Fruit fly (Drosophila melanogaster) whole organism, larva: ENCODE results near the gene dsx-c73A.

Source experiments
- noc ChIP-seq: fragments of 200-800 bp; sonication (Bioruptor generic); optimal IDR thresholded peaks from 3 replicates; lab custom pipeline; 2019; ENCODE audit warnings: missing biosample characterization, mild to moderate bottlenecking, missing genetic modification characterization, moderate library complexity

The dsx-c73A gene

DNA sequence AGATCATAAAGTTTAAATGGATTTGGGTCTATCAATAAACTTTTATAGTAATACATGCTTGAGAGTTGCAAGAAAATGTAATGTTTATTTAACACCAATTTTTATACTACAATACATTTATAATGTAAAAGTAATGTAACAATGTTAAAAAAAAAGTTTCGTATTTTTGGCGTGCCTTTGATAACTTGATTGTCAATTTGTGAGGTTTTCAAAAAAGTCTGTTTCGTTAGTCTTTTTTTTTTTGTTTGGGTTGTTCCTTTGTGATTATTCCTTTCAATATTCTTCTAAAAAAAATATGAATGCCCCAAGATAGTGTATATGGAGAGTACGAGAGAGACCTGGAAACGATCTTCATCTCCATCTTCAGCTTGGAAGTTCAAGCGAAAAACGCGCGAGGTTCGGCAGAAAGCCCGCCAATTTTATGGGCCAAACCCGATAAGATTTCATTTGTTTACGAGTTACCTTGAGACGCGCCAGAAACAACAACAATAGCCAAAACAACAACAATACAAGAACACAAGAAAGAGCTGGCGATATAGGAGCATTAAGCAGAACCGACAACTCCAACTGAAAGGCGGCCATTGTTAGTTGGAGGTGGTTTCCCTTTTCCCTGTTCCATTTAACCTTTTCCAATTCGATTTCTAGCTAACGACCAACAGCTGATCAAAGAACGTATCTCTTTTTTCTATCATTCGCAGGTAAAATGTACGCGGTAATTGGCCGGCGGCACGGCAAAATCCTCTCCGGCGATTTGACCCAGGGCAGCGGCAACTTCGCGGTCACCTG lies 33.2 kb upstream of the dsx-c73A start:
- TF ChIP-seq noc (tag; lab: Kevin White, UChicago) = no peak

DNA sequence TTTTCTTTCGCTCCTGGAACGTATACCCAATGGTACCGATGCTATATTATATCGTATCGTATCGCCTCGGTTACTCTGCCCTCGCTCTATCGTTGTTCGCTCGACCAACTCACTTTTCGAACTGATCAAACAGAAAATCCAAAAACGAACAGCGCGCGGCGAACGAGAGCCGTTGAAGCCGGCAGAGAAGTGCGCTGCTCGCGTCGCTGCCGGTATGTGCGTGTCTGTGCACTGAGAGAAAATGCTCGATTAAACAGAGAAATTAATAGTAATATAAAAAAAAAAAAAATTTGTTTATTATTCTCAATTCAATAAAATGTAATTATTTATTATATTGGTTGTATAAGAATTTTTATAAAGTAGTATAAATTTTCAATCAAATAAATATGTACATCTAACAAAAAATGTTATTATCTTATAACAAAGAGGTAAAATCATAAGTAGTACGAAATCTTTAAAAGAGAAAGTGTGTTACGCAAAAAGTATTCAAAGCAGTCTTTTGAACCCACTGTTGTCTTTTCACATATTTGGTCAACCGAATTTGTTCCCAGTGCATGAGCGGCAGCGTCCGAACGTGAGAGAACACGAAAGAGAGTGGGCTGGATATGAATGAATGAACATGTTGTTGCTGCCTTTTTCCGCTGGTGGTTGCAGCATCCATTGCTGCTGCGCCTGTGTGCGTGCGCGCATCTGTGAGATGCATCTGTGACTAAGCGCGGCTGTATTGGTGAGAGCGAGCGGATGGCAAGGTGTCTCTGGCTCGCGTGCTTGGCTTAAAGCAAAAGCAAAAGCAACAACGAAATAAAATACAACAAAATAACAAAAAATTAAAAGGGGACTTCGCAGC lies 32.0 kb upstream of the dsx-c73A start, which contains the start of gene aos:
Gene aos, minus strand, starts transcription at position 127 of the 847 bp plus-strand sequence.
- peak; percentile 66 for TF ChIP-seq noc (tag; lab: Kevin White, UChicago)

DNA sequence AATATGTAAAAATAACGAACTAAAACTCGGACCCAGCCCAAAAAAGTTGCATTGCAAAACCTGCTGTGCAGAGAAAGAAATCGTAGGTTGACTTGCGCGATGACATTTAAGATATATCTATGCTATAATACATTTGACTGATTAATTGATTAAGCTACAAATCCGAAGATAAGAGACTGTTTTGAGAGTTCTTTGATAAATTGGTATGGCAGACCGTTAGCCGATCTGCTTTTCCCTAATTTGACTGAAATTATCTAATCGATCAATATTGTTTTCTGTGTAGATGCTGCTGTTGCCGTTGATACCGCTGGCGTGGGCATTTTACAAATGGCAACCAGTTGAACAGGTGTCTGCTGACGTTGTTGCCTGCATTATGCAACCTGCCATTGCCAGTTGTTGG lies 30.4 kb upstream of the dsx-c73A start:
- no peak for TF ChIP-seq noc (tag; lab: Kevin White, UChicago)

DNA sequence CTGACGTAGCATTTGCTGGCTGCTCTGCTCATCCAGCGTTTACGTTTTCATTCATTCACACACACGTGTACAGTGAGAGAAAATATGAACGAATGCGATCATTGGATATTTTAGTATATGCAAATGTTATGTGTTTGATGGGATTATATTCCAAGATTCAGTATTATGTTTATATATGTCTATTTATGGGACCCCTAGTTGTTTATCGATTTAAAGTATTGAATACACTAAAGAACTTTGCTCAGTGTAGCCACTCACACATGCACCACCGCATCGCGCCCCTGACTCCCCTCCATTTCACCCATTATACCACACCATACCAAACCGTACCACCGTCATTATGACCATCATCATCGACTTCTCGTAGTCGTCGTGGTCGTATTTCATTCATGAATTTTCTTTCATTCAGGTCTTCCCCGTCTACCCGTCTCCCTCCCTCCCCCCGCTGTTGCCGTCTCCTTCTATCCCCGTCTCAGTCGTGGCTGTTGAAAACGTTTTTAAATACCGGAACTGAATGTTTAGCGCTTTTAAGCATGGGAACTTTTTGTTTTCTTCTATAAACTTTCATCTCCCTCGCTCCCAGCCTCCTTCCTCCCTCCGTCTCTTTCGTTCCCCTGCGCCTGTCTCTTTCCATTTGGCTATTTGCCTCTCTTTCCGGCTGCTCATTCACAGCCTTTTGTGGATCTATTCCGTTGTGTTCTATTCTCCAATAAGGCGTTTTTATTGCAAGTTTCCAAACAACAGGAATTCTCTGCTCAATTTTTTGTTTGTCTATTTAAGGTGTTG lies 28.8 kb upstream of the dsx-c73A start:
- peak; percentile 80 for TF ChIP-seq noc (tag; lab: Kevin White, UChicago)

DNA sequence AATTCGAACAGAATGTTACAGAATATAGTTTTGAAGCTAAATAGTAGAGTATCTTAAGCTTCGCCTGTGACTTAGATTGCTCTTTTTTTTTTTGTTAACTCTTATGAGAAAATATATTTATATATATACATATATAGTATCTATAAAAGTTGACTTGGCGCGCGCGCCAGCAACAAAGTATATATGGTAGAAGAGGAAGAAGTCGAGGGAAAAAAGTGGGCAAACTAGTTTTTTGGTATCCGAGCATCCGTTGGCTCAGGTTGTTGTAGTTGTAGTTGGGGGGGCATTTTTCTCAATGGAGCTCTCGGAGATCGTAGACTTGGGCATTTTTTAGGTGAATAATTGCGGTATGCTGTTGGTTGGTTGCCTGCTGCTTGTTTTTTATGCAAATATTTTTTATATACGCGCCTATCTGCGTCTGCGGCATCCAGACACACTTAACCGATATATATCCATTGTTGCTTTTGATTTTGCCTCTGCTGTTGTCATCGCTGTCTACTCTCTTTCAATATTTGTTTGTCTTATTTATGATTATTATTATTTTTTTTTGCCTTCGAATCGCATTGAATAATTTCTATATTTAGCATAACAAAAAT lies 26.9 kb upstream of the dsx-c73A start:
- TF ChIP-seq noc (tag; lab: Kevin White, UChicago) = peak; percentile 29

DNA sequence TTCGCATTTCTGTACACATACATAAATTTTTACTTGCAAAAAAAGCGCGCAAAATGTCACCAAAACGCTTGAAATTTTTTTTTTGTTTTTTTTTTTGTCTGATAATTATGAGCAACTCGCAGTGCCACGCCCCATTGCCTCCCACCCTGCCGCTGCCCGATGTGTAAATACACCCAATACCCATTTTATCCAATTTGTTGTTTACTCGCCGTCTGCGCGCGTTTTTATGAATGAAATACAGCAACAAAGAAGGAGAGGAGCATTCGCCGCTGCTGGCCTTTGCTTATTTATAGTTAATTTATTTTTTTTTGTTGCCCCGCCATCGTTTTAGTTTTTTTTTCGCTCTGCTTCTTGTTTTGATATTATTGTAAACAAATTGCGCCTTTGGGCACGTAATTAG lies 26.0 kb upstream of the dsx-c73A start:
- no peak for TF ChIP-seq noc (tag; lab: Kevin White, UChicago)

DNA sequence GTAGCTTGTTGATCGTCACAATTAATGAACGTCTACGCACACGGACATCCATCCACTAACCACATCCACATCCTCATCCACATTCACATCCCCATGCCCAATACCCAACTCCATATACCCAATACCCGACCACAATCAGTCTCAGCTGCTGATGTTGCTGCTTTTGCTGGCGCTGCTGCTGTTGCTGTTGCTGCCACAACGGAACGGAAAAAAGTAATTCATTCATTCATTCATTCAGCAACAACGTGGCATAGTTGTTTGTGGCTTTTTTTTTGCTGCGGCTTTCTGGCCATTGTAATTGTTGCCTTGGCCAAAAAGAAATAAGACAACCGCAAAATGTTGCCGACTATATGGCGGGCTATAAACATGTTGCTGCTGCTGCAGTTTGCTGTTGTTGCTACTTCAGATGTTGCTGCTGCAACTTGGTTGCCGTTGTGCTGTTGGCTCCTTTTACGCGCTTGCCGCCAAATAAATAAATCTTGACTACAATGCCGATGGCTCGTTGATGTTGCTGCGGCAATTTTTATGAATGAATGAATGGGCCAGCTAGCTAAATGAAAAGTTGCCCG lies 25.5 kb upstream of the dsx-c73A start:
- TF ChIP-seq noc (tag; lab: Kevin White, UChicago) = no peak

DNA sequence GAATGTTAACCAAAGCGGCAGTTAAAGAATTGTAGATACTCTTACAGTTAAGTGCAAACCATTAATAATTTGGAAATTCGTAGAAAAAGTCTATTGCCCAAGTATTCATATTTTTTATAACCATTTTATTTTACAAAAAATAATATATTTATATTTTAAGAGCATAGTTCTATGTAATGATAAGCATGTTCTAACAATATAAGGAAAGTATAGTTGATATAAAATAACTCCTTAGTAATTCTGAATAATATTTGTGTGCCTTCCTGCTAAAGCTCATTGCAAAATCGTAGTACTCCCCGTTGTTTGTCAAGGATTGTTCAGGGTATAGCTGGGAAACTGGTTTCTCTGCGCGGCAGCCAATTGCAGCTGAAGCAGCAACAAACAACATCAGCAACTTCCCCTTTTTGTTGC lies 25.0 kb upstream of the dsx-c73A start:
- no peak for TF ChIP-seq noc (tag; lab: Kevin White, UChicago)

DNA sequence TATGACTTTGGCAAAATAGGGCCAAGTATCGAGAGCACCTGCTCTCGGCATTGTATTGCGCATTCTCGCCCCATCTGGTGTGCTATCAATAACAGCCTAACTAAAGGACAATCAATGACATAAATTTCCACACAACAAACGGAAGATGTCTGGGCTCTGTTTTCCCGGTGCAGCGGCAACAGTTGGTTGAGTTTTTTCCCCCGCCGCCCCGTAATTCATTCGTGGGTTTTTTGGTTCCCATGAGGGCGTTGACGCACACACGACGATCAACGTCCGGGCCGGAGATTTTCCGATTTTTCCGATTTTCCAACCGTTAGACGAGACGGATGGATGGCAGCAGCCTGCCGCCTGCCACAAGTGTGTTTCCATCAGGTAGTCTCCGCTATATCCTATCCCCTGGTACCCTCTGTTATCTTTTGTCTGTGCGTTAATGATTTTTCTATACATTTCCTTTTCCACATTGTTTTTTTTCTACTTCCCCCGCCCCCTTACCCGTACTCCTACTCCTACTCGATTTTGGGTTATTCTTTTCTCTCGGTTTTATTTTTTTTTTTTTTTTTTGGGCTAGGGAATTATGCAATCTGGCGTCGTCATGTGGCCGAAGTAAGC lies 23.9 kb upstream of the dsx-c73A start:
- no peak for TF ChIP-seq noc (tag; lab: Kevin White, UChicago)

DNA sequence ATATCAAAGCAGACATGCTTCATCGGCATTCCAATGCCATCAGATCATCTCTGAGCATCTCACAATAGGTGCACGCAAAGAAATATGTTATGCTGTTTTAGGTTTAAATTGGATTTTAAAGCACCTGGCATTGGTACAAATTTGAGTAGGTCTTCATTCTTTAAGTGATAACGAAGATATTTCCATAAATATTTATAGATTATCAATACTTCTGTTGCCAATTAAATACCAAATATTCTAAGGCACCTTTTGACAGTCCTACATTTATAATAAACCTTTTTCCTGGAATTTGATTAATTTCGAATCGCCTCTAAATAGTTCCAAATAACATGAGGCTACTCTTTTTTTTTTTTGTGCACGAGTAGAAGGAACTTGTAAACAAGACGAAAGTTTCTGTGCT lies 22.4 kb upstream of the dsx-c73A start:
- no peak for TF ChIP-seq noc (tag; lab: Kevin White, UChicago)

DNA sequence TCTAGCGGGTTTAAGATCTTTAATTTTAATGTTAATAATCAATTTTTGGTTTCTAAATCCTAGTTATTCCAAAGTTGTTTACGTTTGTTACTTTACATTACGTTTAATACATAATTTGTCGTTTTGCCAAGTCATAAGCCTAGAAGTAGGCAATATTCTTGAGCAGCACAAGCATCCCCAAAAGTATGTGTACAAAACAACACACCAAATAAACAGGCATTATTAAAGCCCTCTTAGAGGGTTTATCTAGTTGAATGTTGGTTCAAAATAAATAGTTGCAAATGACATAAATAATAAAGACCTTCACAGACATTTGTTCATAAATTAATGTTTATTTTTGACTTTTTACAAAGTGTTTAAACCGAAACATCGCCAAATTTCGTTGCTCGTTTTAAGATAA lies 18.3 kb upstream of the dsx-c73A start:
- TF ChIP-seq noc (tag; lab: Kevin White, UChicago) = no peak

DNA sequence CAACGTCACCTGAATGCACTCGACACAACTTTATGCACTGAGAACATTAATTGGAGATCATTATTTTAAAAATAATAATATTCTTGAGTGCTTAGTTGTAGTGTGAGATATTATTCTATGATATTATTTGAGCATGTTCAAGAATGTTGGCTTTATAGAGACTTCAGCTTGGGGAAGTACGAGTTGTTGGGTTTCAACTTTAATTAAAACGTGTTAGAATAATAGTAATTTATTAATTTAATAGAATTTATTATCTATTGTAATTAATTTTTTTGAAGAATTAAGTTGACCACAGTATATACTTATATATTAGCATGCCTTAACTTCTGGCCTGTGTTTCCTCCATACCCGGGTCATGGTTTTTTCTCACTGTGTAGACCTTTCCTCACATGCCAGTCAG lies 12.1 kb upstream of the dsx-c73A start:
- TF ChIP-seq noc (tag; lab: Kevin White, UChicago) = no peak

DNA sequence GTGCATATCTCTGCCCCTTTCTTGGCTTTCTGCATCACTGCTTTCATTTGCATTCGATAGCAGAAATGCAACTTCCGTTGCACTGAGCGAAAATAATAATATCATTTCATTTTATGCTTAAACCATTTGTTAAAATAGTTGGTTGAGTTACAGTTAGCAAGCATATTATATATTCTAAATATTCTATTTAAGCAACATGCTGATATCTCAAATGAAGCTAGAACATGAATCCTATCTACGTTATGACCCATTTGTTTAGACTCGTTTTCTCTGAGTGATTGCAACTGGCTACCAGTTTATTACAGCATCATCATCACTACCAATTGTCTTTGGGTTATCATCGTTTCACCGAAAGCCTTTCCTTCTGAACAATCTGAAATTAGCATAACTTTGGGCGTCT lies 9.1 kb downstream of the dsx-c73A start:
- no peak for TF ChIP-seq noc (tag; lab: Kevin White, UChicago)

DNA sequence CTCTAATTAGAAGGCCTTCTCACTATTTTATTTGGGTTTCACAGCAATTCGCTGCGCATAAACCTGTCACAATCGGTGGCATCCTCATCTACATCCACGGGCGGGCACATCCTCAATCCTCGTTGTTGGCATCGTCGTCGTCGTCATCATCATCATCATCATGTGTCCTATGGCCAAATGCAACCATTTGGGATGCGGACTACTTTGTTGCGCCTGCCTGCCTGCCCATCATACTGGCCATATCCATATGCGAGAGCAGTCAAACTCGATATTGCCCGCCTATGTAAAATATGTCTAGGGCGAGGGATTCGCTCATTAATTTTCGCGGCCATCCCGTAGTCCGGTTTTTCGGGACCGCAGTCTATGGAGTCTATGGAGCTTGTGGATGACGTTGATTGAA lies 14.5 kb downstream of the dsx-c73A start:
- no peak for TF ChIP-seq noc (tag; lab: Kevin White, UChicago)

DNA sequence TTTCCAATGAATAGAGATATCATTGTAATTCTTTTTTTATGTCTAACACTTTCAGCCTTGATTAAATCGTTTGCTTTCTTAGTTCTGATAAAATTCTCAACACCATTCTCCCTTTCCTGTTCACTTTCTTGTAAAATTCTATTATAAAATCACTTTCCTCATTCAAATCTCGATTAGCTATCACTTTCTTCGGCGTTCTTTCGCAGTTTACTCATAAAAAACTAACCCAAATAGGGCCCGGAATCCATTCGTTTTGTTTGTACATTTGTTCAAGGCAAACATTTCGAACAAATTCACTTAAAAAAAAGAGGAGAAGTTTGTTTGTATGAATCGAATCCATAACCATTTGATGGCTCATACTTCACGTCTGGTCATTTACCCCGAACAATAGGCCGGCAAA lies 18.2 kb downstream of the dsx-c73A start:
- TF ChIP-seq noc (tag; lab: Kevin White, UChicago) = no peak
